Worm (Caenorhabditis elegans) whole organism, midembryonic: Measurements from ENCODE around the gene cyp-31A3.
"Not testable (repeated sequence)": the region's sequence is repeated elsewhere in the genome, so short reads cannot be mapped to it uniquely, and the experiment has no call there.

Experiments used
- T22C8.4 ChIP-seq: fragments of 200-800 bp; sonication (Bioruptor generic); IDR thresholded peaks from 2 replicates; pipeline ENCODE4 v1.3.6; 2022; ENCODE audit warnings: missing genetic modification characterization, missing compliant biosample characterization
- cog-1 ChIP-seq: sonication (generic microtip); optimal IDR thresholded peaks from 2 replicates; lab custom pipeline; 2016; ENCODE audit warnings: missing genetic modification characterization, missing compliant biosample characterization
- flt-1 ChIP-seq: fragments of 200-800 bp; sonication (Bioruptor generic); IDR thresholded peaks from 2 replicates; pipeline ENCODE4 v1.3.6; 2022; ENCODE audit warnings: missing genetic modification characterization, missing compliant biosample characterization
- klf-2 ChIP-seq: fragments of 200-800 bp; sonication (Bioruptor generic); conservative IDR thresholded peaks from 2 replicates; pipeline ENCODE4 v1.3.6; 2022; ENCODE audit warnings: missing genetic modification reagents, missing genetic modification characterization, missing compliant biosample characterization
- med-1 ChIP-seq: sonication (generic microtip); optimal IDR thresholded peaks from 2 replicates; lab custom pipeline; 2017; ENCODE audit warnings: missing genetic modification characterization, mild to moderate bottlenecking, missing compliant biosample characterization, antibody characterized with exemption, missing genetic modification reagents; ENCODE audit not compliant: insufficient read depth
- ref-1 ChIP-seq: fragments of 200-800 bp; sonication (Bioruptor generic); conservative IDR thresholded peaks from 2 replicates; pipeline ENCODE4 v1.3.6; 2022; ENCODE audit warnings: missing genetic modification reagents, missing genetic modification characterization, missing compliant biosample characterization
- tab-1 ChIP-seq: fragments of 200-800 bp; sonication (Bioruptor generic); IDR thresholded peaks from 2 replicates; pipeline ENCODE4 v1.3.6; 2022; ENCODE audit warnings: missing genetic modification characterization, missing compliant biosample characterization
- ztf-23 ChIP-seq: fragments of 200-800 bp; sonication (Bioruptor generic); IDR thresholded peaks from 2 replicates; pipeline ENCODE4 v1.3.6; 2022; ENCODE audit warnings: missing genetic modification reagents, missing genetic modification characterization, missing compliant biosample characterization
- ztf-29 ChIP-seq: fragments of 200-800 bp; sonication (Bioruptor generic); IDR thresholded peaks from 2 replicates; pipeline ENCODE4 v1.3.6; 2022; ENCODE audit warnings: missing genetic modification reagents, missing genetic modification characterization, missing compliant biosample characterization

cyp-31A3 gene

DNA sequence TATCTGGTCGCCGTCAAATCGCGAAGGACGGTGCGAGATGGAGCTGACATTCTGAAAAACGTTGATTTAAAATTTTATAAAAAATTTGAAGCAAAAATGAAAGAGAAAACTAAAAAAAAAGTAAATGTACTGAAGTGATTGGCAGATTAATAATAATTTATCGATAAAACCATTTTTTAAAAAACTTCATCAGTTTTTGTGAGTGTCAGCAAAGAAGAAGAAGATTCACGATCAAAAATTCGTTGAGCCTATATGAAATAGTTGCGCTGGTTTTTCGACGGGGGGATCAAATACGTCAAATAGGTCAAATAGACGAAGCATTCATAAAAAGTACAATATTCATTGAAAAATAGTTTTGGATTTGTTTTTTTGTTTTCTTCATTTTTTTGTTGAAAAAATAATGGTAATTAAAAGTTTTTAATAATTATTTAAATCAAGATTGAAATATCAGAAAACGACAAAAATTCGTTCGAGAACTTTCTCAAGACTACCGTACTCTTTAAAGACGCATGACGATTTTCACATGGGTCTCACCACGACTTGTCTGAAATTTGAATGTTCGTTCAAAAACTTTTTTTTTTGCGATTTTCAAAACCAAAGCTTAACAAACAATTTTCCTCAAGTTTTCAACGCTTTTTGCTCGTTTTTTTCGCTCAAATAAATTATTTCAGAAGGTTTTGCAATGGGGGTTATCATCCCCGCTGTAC, at the start of gene cyp-31A3, which contains the start of gene memi-1:
Gene cyp-31A3 (plus strand): TSS at position 672 of the 707 bp plus-strand sequence.
Gene memi-1 (minus strand): TSS at position 51 of the 707 bp plus-strand sequence.
- TF ChIP-seq ztf-23: no peak
- TF ChIP-seq med-1 (GFP tag; lab: Kevin White, UChicago): no peak
- no peak for TF ChIP-seq flt-1 (GFP tag; lab: Robert Waterston, UW)

DNA sequence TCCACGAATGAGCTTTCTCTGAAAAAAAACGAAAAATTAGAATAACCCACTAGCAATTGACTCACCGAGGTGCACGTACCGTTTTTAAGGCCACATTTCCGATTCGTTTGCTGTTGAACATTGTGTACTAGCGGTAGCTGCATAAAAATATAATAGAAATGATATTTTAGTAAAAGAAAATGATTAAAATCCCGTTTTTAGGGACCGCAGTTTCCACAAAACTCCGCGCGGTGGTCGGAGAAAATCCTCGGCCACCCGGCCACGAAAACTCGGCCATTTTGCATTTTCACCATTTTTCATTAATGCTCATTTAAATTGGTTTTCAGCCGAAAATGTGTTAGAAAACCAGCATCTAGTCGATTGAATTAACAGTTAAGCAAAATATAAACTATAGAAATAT, 48.5 kb upstream of the cyp-31A3 start, which contains the start of gene yars-2:
Gene yars-2 (minus strand): TSS at position 249 of the 400 bp plus-strand sequence.
- TF ChIP-seq ztf-29 (GFP tag; lab: Robert Waterston, UW) (no peak), ztf-23 (0 out of 2 replicates have a peak, but pooled peaks have one; percentile 37), ref-1 (GFP tag; lab: Robert Waterston, UW) (no peak), med-1 (GFP tag; lab: Kevin White, UChicago) (no peak), T22C8.4 (GFP tag; lab: Robert Waterston, UW) (no peak)

DNA sequence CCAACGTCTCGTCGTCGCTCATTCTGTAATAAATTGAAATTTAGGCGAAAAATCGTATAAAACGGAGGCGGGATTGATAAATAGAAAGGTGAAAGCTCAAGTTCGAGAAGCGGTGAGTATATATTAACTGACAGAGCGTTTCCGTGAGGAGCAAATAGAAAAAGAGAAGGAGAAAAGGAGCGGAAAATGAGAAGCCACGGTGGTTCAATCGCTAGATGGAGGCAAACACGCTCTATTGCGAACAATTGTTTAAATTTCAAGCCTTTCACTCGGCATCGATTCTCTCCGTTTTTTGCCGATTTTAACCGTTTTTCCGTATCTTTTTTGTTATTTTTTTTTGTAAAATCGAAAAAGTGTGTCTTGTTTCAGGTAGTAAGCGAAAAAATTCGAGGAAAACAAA, 45.1 kb upstream of the cyp-31A3 start, which contains the start of gene miro-1:
Gene miro-1 (minus strand): TSS at position 23 of the 400 bp plus-strand sequence.
- not testable (repeated sequence) for TF ChIP-seq klf-2 (GFP tag; lab: Robert Waterston, UW); ztf-23; ztf-29 (GFP tag; lab: Robert Waterston, UW)

ce11 chrIV:4720522-4720921, 40.3 kb upstream of the cyp-31A3 start:
- TF ChIP-seq ztf-23: peak; percentile 60; the same call in 1 of the 2 replicates
- TF ChIP-seq T22C8.4 (GFP tag; lab: Robert Waterston, UW): peak; percentile 24; the same call in 1 of the 2 replicates

DNA sequence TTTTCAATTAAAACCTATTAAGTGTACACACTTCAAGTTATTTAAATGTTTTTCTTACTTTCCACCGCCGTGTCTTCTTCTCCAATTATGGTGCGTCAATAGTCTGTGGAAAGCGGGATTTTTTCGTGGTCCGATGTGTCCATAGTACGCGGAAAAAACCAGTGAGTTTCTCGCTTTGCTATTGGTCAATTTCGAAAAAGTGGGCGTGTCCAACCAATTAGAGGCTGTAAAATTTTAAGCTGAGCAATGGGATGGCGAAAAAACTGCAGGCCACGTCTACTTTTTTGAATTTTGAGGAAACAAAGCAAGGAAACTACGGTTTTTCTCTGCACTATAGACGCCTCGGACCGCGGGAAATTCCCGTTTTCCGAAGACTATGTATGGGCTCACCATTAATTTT, 37.2 kb upstream of the cyp-31A3 start:
- TF ChIP-seq cog-1 (tag; lab: Kevin White, UChicago) (no peak), klf-2 (GFP tag; lab: Robert Waterston, UW) (no peak), ref-1 (GFP tag; lab: Robert Waterston, UW) (no peak), tab-1 (GFP tag; lab: Robert Waterston, UW) (no peak), flt-1 (GFP tag; lab: Robert Waterston, UW) (no peak), T22C8.4 (GFP tag; lab: Robert Waterston, UW) (no peak), ztf-23 (no peak), ztf-29 (GFP tag; lab: Robert Waterston, UW) (no peak), med-1 (GFP tag; lab: Kevin White, UChicago) (no peak)

ce11 chrIV:4724562-4724961, 36.3 kb upstream of the cyp-31A3 start, which contains the start of gene K08F11.1:
Gene K08F11.1, plus strand, starts transcription at chrIV:4724862.
- TF ChIP-seq cog-1 (tag; lab: Kevin White, UChicago) (no peak), T22C8.4 (GFP tag; lab: Robert Waterston, UW) (no peak), ref-1 (GFP tag; lab: Robert Waterston, UW) (no peak), flt-1 (GFP tag; lab: Robert Waterston, UW) (no peak)

- TF ChIP-seq tab-1 (GFP tag; lab: Robert Waterston, UW) (0 out of 2 replicates have a peak, but pooled peaks have one; percentile 59), T22C8.4 (GFP tag; lab: Robert Waterston, UW) (peak; percentile 60), cog-1 (tag; lab: Kevin White, UChicago) (peak; percentile 49), klf-2 (GFP tag; lab: Robert Waterston, UW) (peak; percentile 68; the same call in 1 of the 2 replicates), flt-1 (GFP tag; lab: Robert Waterston, UW) (peak; percentile 90), ref-1 (GFP tag; lab: Robert Waterston, UW) (0 out of 2 replicates have a peak, but pooled peaks have one; percentile 20), ztf-23 (peak; percentile 95)
These were observed 35.4 kb upstream of the cyp-31A3 start for ce11 chrIV:4725478-4725920.

- TF ChIP-seq T22C8.4 (GFP tag; lab: Robert Waterston, UW) (peak; percentile 40; the same call in 1 of the 2 replicates), flt-1 (GFP tag; lab: Robert Waterston, UW) (peak; percentile 66), klf-2 (GFP tag; lab: Robert Waterston, UW) (peak; percentile 71), cog-1 (tag; lab: Kevin White, UChicago) (peak; percentile 49), ztf-29 (GFP tag; lab: Robert Waterston, UW) (peak; percentile 31; the same call in 1 of the 2 replicates), ztf-23 (peak; percentile 90)
These were observed 32.9 kb upstream of the cyp-31A3 start for ce11 chrIV:4727935-4728334.

ce11 chrIV:4737258-4737657, 23.6 kb upstream of the cyp-31A3 start, which contains the start of gene fbxb-78:
Gene fbxb-78, plus strand, starts transcription at chrIV:4737558.
- no peak for TF ChIP-seq T22C8.4 (GFP tag; lab: Robert Waterston, UW)
- TF ChIP-seq flt-1 (GFP tag; lab: Robert Waterston, UW): no peak
- TF ChIP-seq med-1 (GFP tag; lab: Kevin White, UChicago): no peak
- TF ChIP-seq klf-2 (GFP tag; lab: Robert Waterston, UW): no peak
- no peak for TF ChIP-seq tab-1 (GFP tag; lab: Robert Waterston, UW)
- TF ChIP-seq cog-1 (tag; lab: Kevin White, UChicago): no peak
- TF ChIP-seq ztf-23: no peak
- TF ChIP-seq ref-1 (GFP tag; lab: Robert Waterston, UW): no peak
- no peak for TF ChIP-seq ztf-29 (GFP tag; lab: Robert Waterston, UW)

DNA sequence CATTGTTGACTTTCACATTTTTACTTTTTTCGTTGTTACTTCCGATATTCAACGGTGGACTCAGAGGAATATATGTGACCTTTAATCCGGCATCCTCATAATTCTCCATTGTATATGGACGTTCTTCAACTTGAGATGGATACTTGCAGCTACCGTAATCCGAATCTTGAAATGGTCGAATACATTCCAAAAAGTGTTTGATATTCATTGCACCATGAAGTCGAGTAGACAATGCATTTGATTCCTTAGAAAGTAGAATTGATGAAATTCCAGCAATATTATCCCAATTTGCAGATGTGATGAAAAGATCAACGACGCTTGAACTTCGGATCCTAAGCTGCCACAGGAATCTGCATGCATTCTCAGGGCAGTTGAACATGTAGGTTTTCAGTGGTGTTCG, 18.4 kb upstream of the cyp-31A3 start:
- TF ChIP-seq cog-1 (tag; lab: Kevin White, UChicago): no peak
